Worm (Caenorhabditis elegans) whole organism, L1 larva: Measurements from ENCODE around the gene F16G10.1.

ENCODE experiments used
- C16A3.4 ChIP-seq: fragments of 150-350 bp; optimal IDR thresholded peaks from 2 replicates; lab custom pipeline; 2014; ENCODE audit warnings: missing biosample characterization, missing genetic modification characterization
- C34B4.2 ChIP-seq: sonication (generic microtip); optimal IDR thresholded peaks from 2 replicates; lab custom pipeline; 2017; ENCODE audit warnings: mild to moderate bottlenecking, missing genetic modification characterization, missing compliant biosample characterization
- Y116A8C.19 ChIP-seq: sonication (generic microtip); optimal IDR thresholded peaks from 2 replicates; lab custom pipeline; 2016; ENCODE audit warnings: missing compliant biosample characterization, missing genetic modification characterization, borderline replicate concordance
- ama-1 ChIP-seq: fragments of 150-350 bp; optimal IDR thresholded peaks from 2 replicates; lab custom pipeline; 2014
- blmp-1 ChIP-seq: fragments of 150-350 bp; optimal IDR thresholded peaks from 2 replicates; lab custom pipeline; 2014; ENCODE audit warnings: missing biosample characterization, missing genetic modification characterization
- ceh-82 ChIP-seq, 3 experiments: fragments of 150-350 bp in 1 of 3; sonication (generic microtip) in 2 of 3; optimal IDR thresholded peaks; 2 replicates each; lab custom pipeline; 2014 to 2017; ENCODE audit warnings: missing biosample characterization in 3 of 3, missing genetic modification characterization in 3 of 3
- ceh-90 ChIP-seq: sonication (generic microtip); optimal IDR thresholded peaks from 2 replicates; lab custom pipeline; 2016; ENCODE audit warnings: missing genetic modification characterization, missing compliant biosample characterization
- dpl-1 ChIP-seq, 3 experiments: fragments of 150-350 bp in 2 of 3; sonication (generic microtip) in 1 of 3; optimal IDR thresholded peaks; 2 replicates each; lab custom pipeline; 2014 to 2017; ENCODE audit warnings: missing biosample characterization in 3 of 3, missing genetic modification characterization in 3 of 3, missing genetic modification reagents in 3 of 3
- efl-1 ChIP-seq, 4 experiments: fragments of 150-350 bp; optimal IDR thresholded peaks in 3 of 4; peaks in 1 of 4; 1 replicate in 1 of 4; 2 replicates in 3 of 4; lab custom pipeline; 2014; ENCODE audit warnings: missing biosample characterization in 2 of 4, missing genetic modification characterization in 2 of 4, missing genetic modification reagents in 2 of 4
- egl-13 ChIP-seq: sonication (generic microtip); optimal IDR thresholded peaks from 2 replicates; lab custom pipeline; 2016; ENCODE audit warnings: missing genotype, missing genetic modification reagents, missing genetic modification characterization, missing compliant biosample characterization
- egl-27 ChIP-seq, 2 experiments: fragments of 150-350 bp in 1 of 2; sonication (generic microtip); optimal IDR thresholded peaks; 3 replicates each; lab custom pipeline; 2017 to 2018; ENCODE audit warnings: missing biosample characterization in 2 of 2, missing genetic modification characterization in 2 of 2, missing genetic modification reagents in 2 of 2
- elt-2 ChIP-seq: sonication (generic microtip); optimal IDR thresholded peaks from 2 replicates; lab custom pipeline; 2016; ENCODE audit warnings: missing genetic modification characterization, mild to moderate bottlenecking, inconsistent platforms, missing compliant biosample characterization, missing genetic modification reagents
- fos-1 ChIP-seq: fragments of 150-350 bp; optimal IDR thresholded peaks from 2 replicates; lab custom pipeline; 2014; ENCODE audit warnings: missing biosample characterization, missing genetic modification characterization
- hpl-2 ChIP-seq: fragments of 150-350 bp; optimal IDR thresholded peaks from 2 replicates; lab custom pipeline; 2014; ENCODE audit warnings: missing biosample characterization, missing genetic modification reagents, missing genetic modification characterization
- irx-1 ChIP-seq: sonication (generic microtip); optimal IDR thresholded peaks from 2 replicates; lab custom pipeline; 2016; ENCODE audit warnings: missing genetic modification characterization, missing compliant biosample characterization
- jun-1 ChIP-seq: fragments of 150-350 bp; optimal IDR thresholded peaks from 2 replicates; lab custom pipeline; 2014; ENCODE audit warnings: missing biosample characterization, missing genetic modification reagents, missing genetic modification characterization
- lin-14 ChIP-seq: fragments of 200-800 bp; sonication (Bioruptor generic); optimal IDR thresholded peaks from 2 replicates; lab custom pipeline; 2018; ENCODE audit warnings: mild to moderate bottlenecking, missing genetic modification characterization, moderate library complexity, missing compliant biosample characterization
- lin-35 ChIP-seq, 2 experiments: fragments of 150-350 bp; optimal IDR thresholded peaks; 2 replicates each; lab custom pipeline; 2014; ENCODE audit warnings: missing biosample characterization in 2 of 2, missing genetic modification characterization in 2 of 2, missing genetic modification reagents in 2 of 2
- lir-3 ChIP-seq: sonication (generic microtip); optimal IDR thresholded peaks from 2 replicates; lab custom pipeline; 2016; ENCODE audit warnings: mild to moderate bottlenecking, missing genetic modification characterization, moderate library complexity, missing compliant biosample characterization; ENCODE audit not compliant: poor library complexity
- lsy-2 ChIP-seq, 2 experiments: fragments of 150-350 bp; optimal IDR thresholded peaks; 2 replicates each; lab custom pipeline; 2014; ENCODE audit warnings: missing biosample characterization in 2 of 2, missing genetic modification characterization in 2 of 2
- mab-9 ChIP-seq: fragments of 200-800 bp; sonication (Bioruptor generic); IDR thresholded peaks from 2 replicates; pipeline ENCODE4 v1.3.6; 2022; ENCODE audit warnings: missing genetic modification reagents, missing genetic modification characterization, missing compliant biosample characterization
- mdl-1 ChIP-seq, 2 experiments: fragments of 150-350 bp; optimal IDR thresholded peaks; 2 replicates each; lab custom pipeline; 2014 to 2017; ENCODE audit warnings: missing biosample characterization in 2 of 2, missing genetic modification characterization in 2 of 2, inconsistent platforms in 1 of 2
- mef-2 ChIP-seq: fragments of 150-350 bp; optimal IDR thresholded peaks from 2 replicates; lab custom pipeline; 2014; ENCODE audit warnings: missing biosample characterization, missing genetic modification characterization
- nhr-11 ChIP-seq: fragments of 150-350 bp; optimal IDR thresholded peaks from 2 replicates; lab custom pipeline; 2014; ENCODE audit warnings: missing biosample characterization, missing genetic modification characterization
- nhr-19 ChIP-seq: fragments of 200-800 bp; sonication (Bioruptor generic); conservative IDR thresholded peaks from 2 replicates; pipeline ENCODE4 v1.3.6; 2022; ENCODE audit warnings: missing genetic modification characterization, missing compliant biosample characterization
- nhr-20 ChIP-seq: sonication (generic microtip); optimal IDR thresholded peaks from 2 replicates; lab custom pipeline; 2016; ENCODE audit warnings: mild to moderate bottlenecking, missing genetic modification characterization, missing compliant biosample characterization
- nhr-47 ChIP-seq: sonication (generic microtip); optimal IDR thresholded peaks from 2 replicates; lab custom pipeline; 2016; ENCODE audit warnings: mild to moderate bottlenecking, missing genetic modification characterization, moderate library complexity, missing compliant biosample characterization
- nhr-71 ChIP-seq: sonication (generic microtip); optimal IDR thresholded peaks from 2 replicates; lab custom pipeline; 2016; ENCODE audit warnings: mild to moderate bottlenecking, missing genetic modification characterization, moderate library complexity, missing compliant biosample characterization
- nhr-90 ChIP-seq: sonication (generic microtip); optimal IDR thresholded peaks from 2 replicates; lab custom pipeline; 2016; ENCODE audit warnings: mild to moderate bottlenecking, missing genetic modification characterization, missing compliant biosample characterization; ENCODE audit not compliant: poor library complexity
- pax-3 ChIP-seq: fragments of 200-800 bp; sonication (Bioruptor generic); optimal IDR thresholded peaks from 2 replicates; lab custom pipeline; 2018; ENCODE audit warnings: mild to moderate bottlenecking, missing genetic modification characterization, moderate library complexity, missing compliant biosample characterization
- pqm-1 ChIP-seq: sonication (generic microtip); optimal IDR thresholded peaks from 3 replicates; lab custom pipeline; 2017; ENCODE audit warnings: missing biosample characterization, missing genetic modification characterization
- rnt-1 ChIP-seq: sonication (generic microtip); optimal IDR thresholded peaks from 2 replicates; lab custom pipeline; 2016; ENCODE audit warnings: mild to moderate bottlenecking, missing genetic modification characterization, moderate library complexity, missing compliant biosample characterization
- snpc-4 ChIP-seq: fragments of 150-350 bp; optimal IDR thresholded peaks from 2 replicates; lab custom pipeline; 2014; ENCODE audit warnings: missing biosample characterization, missing genetic modification characterization
- tbx-2 ChIP-seq: sonication (generic microtip); optimal IDR thresholded peaks from 2 replicates; lab custom pipeline; 2016; ENCODE audit warnings: missing genetic modification characterization, missing compliant biosample characterization
- tlp-1 ChIP-seq: fragments of 150-350 bp; optimal IDR thresholded peaks from 2 replicates; lab custom pipeline; 2014; ENCODE audit warnings: missing biosample characterization, missing genetic modification characterization
- unc-130 ChIP-seq: fragments of 150-350 bp; optimal IDR thresholded peaks from 2 replicates; lab custom pipeline; 2017; ENCODE audit warnings: missing biosample characterization, missing genetic modification characterization, inconsistent platforms
- unc-30 ChIP-seq: sonication (generic microtip); optimal IDR thresholded peaks from 2 replicates; lab custom pipeline; 2017; ENCODE audit warnings: missing biosample characterization, missing genetic modification characterization
- unc-98 ChIP-seq: fragments of 200-800 bp; sonication (Bioruptor generic); IDR thresholded peaks from 2 replicates; pipeline ENCODE4 v1.3.6; 2022; ENCODE audit warnings: missing genetic modification characterization, missing compliant biosample characterization

F16G10.1 gene

ce11 chrII:2377751-2378150, 26.3 kb upstream of the F16G10.1 start, which contains the start of gene F16G10.6:
Gene F16G10.6, minus strand, starts transcription at chrII:2377851.
- TF ChIP-seq rnt-1 (tag; lab: Kevin White, UChicago), result no peak
- TF ChIP-seq Y116A8C.19 (tag; lab: Kevin White, UChicago), result no peak
- no peak for TF ChIP-seq snpc-4 (tag; lab: Kevin White, UChicago)
- no peak for TF ChIP-seq mab-9 (GFP tag; lab: Robert Waterston, UW)
- TF ChIP-seq lir-3 (tag; lab: Kevin White, UChicago), result no peak
- no peak for TF ChIP-seq mef-2 (tag; lab: Kevin White, UChicago)
- no peak for TF ChIP-seq nhr-71 (tag; lab: Kevin White, UChicago)
- TF ChIP-seq unc-98, result no peak
- TF ChIP-seq dpl-1 (GFP tag; optimal IDR thresholded peaks at IDR 0.05; lab: Kevin White, UChicago), result no peak
- TF ChIP-seq fos-1 (tag; lab: Kevin White, UChicago), result no peak
- no peak for TF ChIP-seq C34B4.2
- TF ChIP-seq unc-30 (tag; lab: Kevin White, UChicago), result no peak
- no peak for TF ChIP-seq hpl-2 (GFP tag; lab: Kevin White, UChicago)
- no peak for TF ChIP-seq lin-35 (GFP tag; optimal IDR thresholded peaks at IDR 0.05; lab: Kevin White, UChicago)

ce11 chrII:2378465-2379009, 25.5 kb upstream of the F16G10.1 start:
- TF ChIP-seq irx-1 (tag; lab: Kevin White, UChicago) (no peak), C16A3.4 (tag; lab: Kevin White, UChicago) (no peak), tlp-1 (tag; lab: Kevin White, UChicago) (peak; percentile 60), ceh-90 (tag; lab: Kevin White, UChicago) (no peak), lin-14 (GFP tag; lab: Kevin White, UChicago) (peak; percentile 33), pqm-1 (tag; lab: Kevin White, UChicago) (peak; percentile 96), nhr-20 (peak; percentile 58), blmp-1 (tag; lab: Kevin White, UChicago) (no peak), elt-2 (tag; lab: Kevin White, UChicago) (peak; percentile 100), mdl-1 (tag; optimal IDR thresholded peaks at IDR 0.05; lab: Kevin White, UChicago) (peak in 1 of 2 experiments; percentile 8), jun-1 (peak; percentile 92), hpl-2 (GFP tag; lab: Kevin White, UChicago) (peak; percentile 34), snpc-4 (tag; lab: Kevin White, UChicago) (no peak), unc-130 (tag; lab: Kevin White, UChicago) (no peak), lsy-2 (tag; optimal IDR thresholded peaks at IDR 0.05; lab: Kevin White, UChicago) (peak; percentile 46 to 85), nhr-11 (tag; lab: Kevin White, UChicago) (no peak), efl-1 (optimal IDR thresholded peaks at IDR 0.05; lab: Kevin White, UChicago) (no peak), efl-1 (GFP tag; optimal IDR thresholded peaks at IDR 0.05 in 1 of 2; lab: Kevin White, UChicago) (peak in 1 of 2 experiments; percentile 80), pax-3 (tag; lab: Kevin White, UChicago) (peak; percentile 90), egl-27 (tag; optimal IDR thresholded peaks at IDR 0.05; lab: Kevin White, UChicago) (peak in 1 of 2 experiments; percentile 69), mab-9 (GFP tag; lab: Robert Waterston, UW) (no peak), nhr-19 (peak; percentile 19; the same call in 1 of the 2 replicates), nhr-90 (peak; percentile 59), nhr-47 (no peak), lin-35 (GFP tag; optimal IDR thresholded peaks at IDR 0.05; lab: Kevin White, UChicago) (peak in 1 of 2 experiments; percentile 60), ama-1 (lab: Kevin White, UChicago) (no peak), tbx-2 (tag; lab: Kevin White, UChicago) (peak; percentile 19), egl-13 (tag; lab: Kevin White, UChicago) (peak; percentile 94), nhr-71 (tag; lab: Kevin White, UChicago) (peak; percentile 65), ceh-82 (tag; optimal IDR thresholded peaks at IDR 0.05; lab: Kevin White, UChicago) (no peak)
